Worm (Caenorhabditis elegans) whole organism, L4 larva: ENCODE data around the gene cht-1.
A peak's percentile ranks its signal among the peaks of the same experiment; 100 is the strongest.

ENCODE experiments used
- D1046.2 ChIP-seq: fragments of 200-800 bp; sonication (Bioruptor generic); IDR thresholded peaks from 2 replicates; pipeline ENCODE4 v1.3.6; 2022; ENCODE audit warnings: missing genetic modification characterization, missing compliant biosample characterization
- F10B5.3 ChIP-seq: sonication (generic microtip); optimal IDR thresholded peaks from 2 replicates; lab custom pipeline; 2016; ENCODE audit warnings: mild to moderate bottlenecking, missing genetic modification characterization, missing compliant biosample characterization
- F49E8.2 ChIP-seq: sonication (generic microtip); optimal IDR thresholded peaks from 2 replicates; lab custom pipeline; 2016; ENCODE audit warnings: missing compliant biosample characterization, mild to moderate bottlenecking, missing genetic modification characterization, borderline replicate concordance
- R02D3.7 ChIP-seq: fragments of 150-350 bp; sonication (generic microtip); optimal IDR thresholded peaks from 3 replicates; lab custom pipeline; 2014; ENCODE audit warnings: missing biosample characterization, missing genetic modification characterization
- T26A8.4 ChIP-seq: fragments of 200-800 bp; sonication (Bioruptor generic); IDR thresholded peaks from 2 replicates; pipeline ENCODE4 v1.3.6; 2022; ENCODE audit warnings: missing genetic modification characterization, missing compliant biosample characterization
- Y105C5A.15 ChIP-seq: fragments of 200-800 bp; sonication (Bioruptor generic); IDR thresholded peaks from 2 replicates; pipeline ENCODE4 v1.3.6; 2022; ENCODE audit warnings: missing genetic modification characterization, missing compliant biosample characterization
- Y48G9A.11 ChIP-seq: fragments of 200-800 bp; sonication (Bioruptor generic); IDR thresholded peaks from 2 replicates; pipeline ENCODE4 v1.3.6; 2022; ENCODE audit warnings: missing genetic modification reagents, missing genetic modification characterization, missing compliant biosample characterization
- ZK337.2 ChIP-seq: fragments of 200-800 bp; sonication (Bioruptor generic); IDR thresholded peaks from 2 replicates; pipeline ENCODE4 v1.3.6; 2022; ENCODE audit warnings: missing genetic modification reagents, missing genetic modification characterization, missing compliant biosample characterization
- aha-1 ChIP-seq: fragments of 150-350 bp; peaks from one replicate; lab custom pipeline; 2014; ENCODE audit warnings: missing biosample characterization, missing genetic modification characterization
- ama-1 ChIP-seq: fragments of 150-350 bp; optimal IDR thresholded peaks from 2 replicates; lab custom pipeline; 2014; ENCODE audit warnings: inconsistent platforms, mixed read lengths
- attf-4 ChIP-seq: sonication (generic microtip); optimal IDR thresholded peaks from 3 replicates; lab custom pipeline; 2017; ENCODE audit warnings: missing biosample characterization, missing genetic modification characterization
- ceh-28 ChIP-seq: fragments of 150-350 bp; optimal IDR thresholded peaks from 2 replicates; lab custom pipeline; 2014; ENCODE audit warnings: missing biosample characterization, missing genetic modification reagents, missing genetic modification characterization
- daf-16 ChIP-seq, 3 experiments: sonication (generic microtip); optimal IDR thresholded peaks; 2 replicates each; lab custom pipeline; 2016 to 2017; ENCODE audit warnings: missing genetic modification characterization in 3 of 3, missing genetic modification reagents in 3 of 3, mild to moderate bottlenecking in 2 of 3, missing compliant biosample characterization in 2 of 3, missing biosample characterization in 1 of 3, moderate library complexity in 1 of 3
- daf-19 ChIP-seq: fragments of 200-800 bp; sonication (Bioruptor generic); conservative IDR thresholded peaks from 2 replicates; pipeline ENCODE4 v1.3.6; 2022; ENCODE audit warnings: missing genetic modification characterization, missing compliant biosample characterization
- daf-8 ChIP-seq: fragments of 200-800 bp; sonication (Bioruptor generic); IDR thresholded peaks from 2 replicates; pipeline ENCODE4 v1.3.6; 2022; ENCODE audit warnings: missing genetic modification characterization, missing compliant biosample characterization
- dmd-6 ChIP-seq: fragments of 200-800 bp; sonication (Bioruptor generic); IDR thresholded peaks from 2 replicates; pipeline ENCODE4 v1.3.6; 2022; ENCODE audit warnings: missing genetic modification reagents, missing genetic modification characterization, missing compliant biosample characterization
- dmd-8 ChIP-seq: fragments of 200-800 bp; sonication (Bioruptor generic); IDR thresholded peaks from 2 replicates; pipeline ENCODE4 v1.3.6; 2022; ENCODE audit warnings: missing genetic modification characterization, missing compliant biosample characterization
- dmd-9 ChIP-seq: fragments of 200-800 bp; sonication (Bioruptor generic); IDR thresholded peaks from 2 replicates; pipeline ENCODE4 v1.3.6; 2022; ENCODE audit warnings: missing genetic modification reagents, missing genetic modification characterization, missing compliant biosample characterization
- egl-43 ChIP-seq: fragments of 200-800 bp; sonication (Bioruptor generic); IDR thresholded peaks from 2 replicates; pipeline ENCODE4 v1.3.6; 2022; ENCODE audit warnings: missing genetic modification reagents, missing genetic modification characterization, missing compliant biosample characterization
- fkh-10 ChIP-seq: fragments of 150-350 bp; optimal IDR thresholded peaks from 2 replicates; lab custom pipeline; 2014; ENCODE audit warnings: missing biosample characterization, missing genetic modification reagents, missing genetic modification characterization
- gei-8 ChIP-seq: fragments of 200-800 bp; sonication (Bioruptor generic); optimal IDR thresholded peaks from 2 replicates; lab custom pipeline; 2018; ENCODE audit warnings: mild to moderate bottlenecking, missing genetic modification characterization, missing compliant biosample characterization
- hif-1 ChIP-seq, 2 experiments: sonication (generic microtip); optimal IDR thresholded peaks; 2 replicates each; lab custom pipeline; 2016 to 2017; ENCODE audit warnings: missing compliant biosample characterization in 2 of 2, missing genetic modification characterization in 2 of 2, missing genetic modification reagents in 2 of 2, missing genotype in 2 of 2, mild to moderate bottlenecking in 1 of 2
- hlh-11 ChIP-seq: fragments of 200-800 bp; sonication (Bioruptor generic); optimal IDR thresholded peaks from 2 replicates; lab custom pipeline; 2018; ENCODE audit warnings: mild to moderate bottlenecking, missing genetic modification characterization, missing compliant biosample characterization
- hlh-30 ChIP-seq: sonication (generic microtip); optimal IDR thresholded peaks from 2 replicates; lab custom pipeline; 2017; ENCODE audit warnings: antibody characterized with exemption, mild to moderate bottlenecking, missing genetic modification characterization, missing compliant biosample characterization; ENCODE audit not compliant: insufficient read depth
- lin-13 ChIP-seq: fragments of 150-350 bp; optimal IDR thresholded peaks from 2 replicates; lab custom pipeline; 2014; ENCODE audit warnings: missing biosample characterization, missing genetic modification reagents, missing genetic modification characterization
- lir-3 ChIP-seq: sonication (generic microtip); optimal IDR thresholded peaks from 2 replicates; lab custom pipeline; 2016; ENCODE audit warnings: mild to moderate bottlenecking, missing genetic modification characterization, missing compliant biosample characterization
- mdl-1 ChIP-seq, 2 experiments: fragments of 150-350 bp in 1 of 2; sonication (generic microtip) in 1 of 2; optimal IDR thresholded peaks; 2 replicates each; lab custom pipeline; 2014 to 2017; ENCODE audit warnings: missing biosample characterization in 2 of 2, missing genetic modification characterization in 2 of 2
- mes-2 ChIP-seq: sonication (generic microtip); optimal IDR thresholded peaks from 2 replicates; lab custom pipeline; 2016; ENCODE audit warnings: missing genotype, mild to moderate bottlenecking, missing genetic modification characterization, missing compliant biosample characterization; ENCODE audit not compliant: poor library complexity, severe bottlenecking
- nhr-10 ChIP-seq: fragments of 150-350 bp; optimal IDR thresholded peaks from 2 replicates; lab custom pipeline; 2014; ENCODE audit warnings: missing biosample characterization, missing genetic modification characterization
- nhr-102 ChIP-seq: sonication (generic microtip); optimal IDR thresholded peaks from 2 replicates; lab custom pipeline; 2016; ENCODE audit warnings: mild to moderate bottlenecking, missing genetic modification characterization, moderate library complexity, missing compliant biosample characterization
- nhr-25 ChIP-seq: sonication (generic microtip); optimal IDR thresholded peaks from 2 replicates; lab custom pipeline; 2017; ENCODE audit warnings: missing genetic modification characterization, mild to moderate bottlenecking, missing compliant biosample characterization, antibody characterized with exemption, moderate library complexity, borderline replicate concordance; ENCODE audit not compliant: insufficient read depth
- nhr-28 ChIP-seq: fragments of 150-350 bp; optimal IDR thresholded peaks from 2 replicates; lab custom pipeline; 2014; ENCODE audit warnings: missing biosample characterization, missing genetic modification characterization
- nhr-42 ChIP-seq: fragments of 200-800 bp; sonication (Bioruptor generic); IDR thresholded peaks from 2 replicates; pipeline ENCODE4 v1.3.6; 2022; ENCODE audit warnings: missing genetic modification characterization, missing compliant biosample characterization
- nhr-76 ChIP-seq: fragments of 150-350 bp; optimal IDR thresholded peaks from 2 replicates; lab custom pipeline; 2014; ENCODE audit warnings: missing biosample characterization, missing genetic modification characterization
- rbr-2 ChIP-seq: sonication (generic microtip); optimal IDR thresholded peaks from 2 replicates; lab custom pipeline; 2016; ENCODE audit warnings: missing genotype, missing genetic modification characterization, missing compliant biosample characterization
- spr-3 ChIP-seq: fragments of 200-800 bp; sonication (Bioruptor generic); optimal IDR thresholded peaks from 2 replicates; lab custom pipeline; 2018; ENCODE audit warnings: mild to moderate bottlenecking, missing genetic modification characterization, missing compliant biosample characterization
- tag-97 ChIP-seq: fragments of 200-800 bp; sonication (Bioruptor generic); IDR thresholded peaks from 2 replicates; pipeline ENCODE4 v1.3.6; 2022; ENCODE audit warnings: missing genetic modification characterization, missing compliant biosample characterization
- unc-130 ChIP-seq: sonication (generic microtip); optimal IDR thresholded peaks from 2 replicates; lab custom pipeline; 2016; ENCODE audit warnings: missing genetic modification reagents, missing genetic modification characterization, missing compliant biosample characterization
- unc-62 ChIP-seq, 3 experiments: fragments of 150-350 bp in 1 of 3; sonication (generic microtip); optimal IDR thresholded peaks in 2 of 3; peaks in 1 of 3; 1 replicate in 1 of 3; 2 replicates in 2 of 3; lab custom pipeline; 2014 to 2017; ENCODE audit warnings: missing biosample characterization in 3 of 3, missing genetic modification characterization in 3 of 3, missing genetic modification reagents in 3 of 3, missing genotype in 1 of 3
- vab-7 ChIP-seq: fragments of 200-800 bp; sonication (Bioruptor generic); IDR thresholded peaks from 2 replicates; pipeline ENCODE4 v1.3.6; 2022; ENCODE audit warnings: missing genetic modification reagents, missing genetic modification characterization, missing compliant biosample characterization
- zag-1 ChIP-seq: fragments of 150-350 bp; optimal IDR thresholded peaks from 2 replicates; lab custom pipeline; 2014; ENCODE audit warnings: missing biosample characterization, missing genetic modification characterization
- zfp-2 ChIP-seq: sonication (generic microtip); optimal IDR thresholded peaks from 2 replicates; lab custom pipeline; 2016; ENCODE audit warnings: mild to moderate bottlenecking, missing genetic modification characterization, missing compliant biosample characterization
- zfp-3 ChIP-seq: fragments of 200-800 bp; sonication (Bioruptor generic); conservative IDR thresholded peaks from 2 replicates; pipeline ENCODE4 v1.3.6; 2022; ENCODE audit warnings: missing genetic modification reagents, missing genetic modification characterization, missing compliant biosample characterization
- zip-2 ChIP-seq: fragments of 150-350 bp; optimal IDR thresholded peaks from 2 replicates; lab custom pipeline; 2014; ENCODE audit warnings: missing biosample characterization, missing genetic modification characterization

cht-1 gene

ce11 chrX:3379114-3379513 is 20.7 kb downstream of the cht-1 start, which contains the start of gene sorf-1 (continued):
- no peak for TF ChIP-seq nhr-10 (tag; lab: Kevin White, UChicago)
- no peak for TF ChIP-seq T26A8.4 (GFP tag; lab: Robert Waterston, UW)
- no peak for TF ChIP-seq F10B5.3 (tag; lab: Kevin White, UChicago)
- no peak for TF ChIP-seq zip-2 (tag; lab: Kevin White, UChicago)
- peak; percentile 39 for TF ChIP-seq hlh-30
- TF ChIP-seq nhr-28 (tag; lab: Kevin White, UChicago), result no peak
- no peak for TF ChIP-seq hlh-11
- TF ChIP-seq hif-1 (tag; optimal IDR thresholded peaks at IDR 0.05; lab: Kevin White, UChicago), result peak in 1 of 2 experiments; percentile 75
- no peak for TF ChIP-seq D1046.2 (GFP tag; lab: Robert Waterston, UW)
- TF ChIP-seq Y48G9A.11 (GFP tag; lab: Robert Waterston, UW), result no peak
- TF ChIP-seq F49E8.2 (tag; lab: Kevin White, UChicago), result no peak
- no peak for TF ChIP-seq dmd-9 (GFP tag; lab: Robert Waterston, UW)
- TF ChIP-seq daf-19 (GFP tag; lab: Robert Waterston, UW), result no peak
- no peak for TF ChIP-seq ceh-28 (tag; lab: Kevin White, UChicago)
- no peak for TF ChIP-seq zag-1 (tag; lab: Kevin White, UChicago)
- no peak for TF ChIP-seq lir-3 (tag; lab: Kevin White, UChicago)
- TF ChIP-seq dmd-8 (GFP tag; lab: Robert Waterston, UW), result no peak
- TF ChIP-seq unc-130 (GFP tag; lab: Kevin White, UChicago), result peak; percentile 9
- no peak for TF ChIP-seq unc-62 (GFP tag; optimal IDR thresholded peaks at IDR 0.05 in 1 of 2; lab: Kevin White, UChicago)
- TF ChIP-seq unc-62 (tag; optimal IDR thresholded peaks at IDR 0.05; lab: Kevin White, UChicago), result no peak
- no peak for TF ChIP-seq R02D3.7 (tag; lab: Kevin White, UChicago)
- no peak for TF ChIP-seq nhr-76 (tag; lab: Kevin White, UChicago)
- TF ChIP-seq rbr-2, result peak; percentile 14
- TF ChIP-seq mes-2 (tag; lab: Kevin White, UChicago), result peak; percentile 95
- peak; percentile 85 for TF ChIP-seq aha-1 (tag; lab: Kevin White, UChicago)
- peak; percentile 38 for TF ChIP-seq dmd-6 (GFP tag; lab: Robert Waterston, UW)
- no peak for TF ChIP-seq ZK337.2 (GFP tag; lab: Robert Waterston, UW)
- no peak for TF ChIP-seq daf-8 (GFP tag; lab: Robert Waterston, UW)
- TF ChIP-seq tag-97, result no peak
- no peak for TF ChIP-seq lin-13 (GFP tag; lab: Kevin White, UChicago)
- peak; percentile 12 for TF ChIP-seq fkh-10
- TF ChIP-seq nhr-102 (tag; lab: Kevin White, UChicago), result no peak
- TF ChIP-seq nhr-42 (GFP tag; lab: Robert Waterston, UW), result no peak
- TF ChIP-seq attf-4 (tag; lab: Kevin White, UChicago), result no peak
- TF ChIP-seq, all 104 proteins: peak for 10

ce11 chrX:3375320-3375719 is 24.5 kb downstream of the cht-1 start:
- TF ChIP-seq aha-1 (tag; lab: Kevin White, UChicago) (peak; percentile 55), mdl-1 (tag; optimal IDR thresholded peaks at IDR 0.05; lab: Kevin White, UChicago) (no peak)

- peak in 1 of 2 experiments; percentile 62 for TF ChIP-seq unc-62 (GFP tag; optimal IDR thresholded peaks at IDR 0.05 in 1 of 2; lab: Kevin White, UChicago)
- TF ChIP-seq unc-62 (tag; optimal IDR thresholded peaks at IDR 0.05; lab: Kevin White, UChicago), result no peak
- TF ChIP-seq ama-1, result no peak
These were observed 25.2 kb downstream of the cht-1 start, which contains the start of gene clc-3 for ce11 chrX:3374642-3375041. Gene clc-3, minus strand, starts transcription at chrX:3374742.

ce11 chrX:3371264-3371663 is 28.6 kb downstream of the cht-1 start:
- TF ChIP-seq ZK337.2 (GFP tag; lab: Robert Waterston, UW) (no peak), spr-3 (GFP tag; lab: Kevin White, UChicago) (peak; percentile 73), Y105C5A.15 (GFP tag; lab: Robert Waterston, UW) (peak; percentile 98), mdl-1 (tag; optimal IDR thresholded peaks at IDR 0.05; lab: Kevin White, UChicago) (peak in 1 of 2 experiments; percentile 56), daf-16 (GFP tag; optimal IDR thresholded peaks at IDR 0.05; lab: Kevin White, UChicago) (peak; percentile 45 to 82), daf-16 (tag; optimal IDR thresholded peaks at IDR 0.05; lab: Kevin White, UChicago) (peak; percentile 89), gei-8 (GFP tag; lab: Kevin White, UChicago) (peak; percentile 81), F10B5.3 (tag; lab: Kevin White, UChicago) (no peak), nhr-25 (tag; lab: Kevin White, UChicago) (no peak), vab-7 (GFP tag; lab: Robert Waterston, UW) (peak; percentile 93), tag-97 (no peak), zfp-2 (tag; lab: Kevin White, UChicago) (no peak), unc-62 (GFP tag; optimal IDR thresholded peaks at IDR 0.05 in 1 of 2; lab: Kevin White, UChicago) (no peak), unc-62 (tag; optimal IDR thresholded peaks at IDR 0.05; lab: Kevin White, UChicago) (no peak), R02D3.7 (tag; lab: Kevin White, UChicago) (no peak), zfp-3 (peak; percentile 65; the same call in 1 of the 2 replicates), egl-43 (GFP tag; lab: Robert Waterston, UW) (peak; percentile 96), lir-3 (tag; lab: Kevin White, UChicago) (peak; percentile 34)
